Fruit fly (Drosophila melanogaster): ENCODE measurements around the gene CG45075.

CG45075 gene

dm6 chr2L:6047528-6048160, 43.6 kb upstream of the CG45075 start, which contains the start of gene IPIP (continued):
- TF ChIP-seq CG1233 (GFP tag; optimal IDR thresholded peaks at IDR 0.05), result peak; percentile 53
- 0 out of 2 replicates have a peak, but pooled peaks have one; percentile 8 for TF ChIP-seq al (GFP tag; IDR thresholded peaks at IDR 0.05)
- TF ChIP-seq CG1603 (tag; optimal IDR thresholded peaks at IDR 0.05), result peak; percentile 66
- peak; percentile 53 for TF ChIP-seq sug (tag; optimal IDR thresholded peaks at IDR 0.05)
- TF ChIP-seq CG31224 (GFP tag; IDR thresholded peaks at IDR 0.05), result no peak
- TF ChIP-seq Meics (GFP tag; optimal IDR thresholded peaks at IDR 0.05), result peak; percentile 3
- peak; percentile 13 for TF ChIP-seq CG33213 (GFP tag; optimal IDR thresholded peaks at IDR 0.05)
- TF ChIP-seq HLH4C (GFP tag; IDR thresholded peaks at IDR 0.05; ENCODE audit: partially characterized antibody), result peak; percentile 74
- no peak for TF ChIP-seq Hr39 (optimal IDR thresholded peaks at IDR 0.05)
- no peak for TF ChIP-seq nerfin-1 (tag; optimal IDR thresholded peaks at IDR 0.05)
- TF ChIP-seq CG3281 (GFP tag; optimal IDR thresholded peaks at IDR 0.05), result peak; percentile 7
- 0 out of 2 replicates have a peak, but pooled peaks have one; percentile 31 for TF ChIP-seq sim (GFP tag; IDR thresholded peaks at IDR 0.05)
- TF ChIP-seq CG2678 (tag; optimal IDR thresholded peaks at IDR 0.05), result peak; percentile 12
- TF ChIP-seq CG4424 (GFP tag; optimal IDR thresholded peaks at IDR 0.05), result peak; percentile 10
- 0 out of 2 replicates have a peak, but pooled peaks have one; percentile 43 for TF ChIP-seq CG1024 (GFP tag; IDR thresholded peaks at IDR 0.05)
- TF ChIP-seq dm (GFP tag; optimal IDR thresholded peaks at IDR 0.05), result peak; percentile 40
- peak; percentile 61 for TF ChIP-seq CG30020 (tag; optimal IDR thresholded peaks at IDR 0.05)
- peak; percentile 12 for TF ChIP-seq CG18262 (tag; optimal IDR thresholded peaks at IDR 0.05)
- peak; percentile 83 for TF ChIP-seq CG13287 (GFP tag; IDR thresholded peaks at IDR 0.05; ENCODE audit: partially characterized antibody)
- 0 out of 3 replicates have a peak, but pooled peaks have one; percentile 1 for TF ChIP-seq dysf (GFP tag; IDR thresholded peaks at IDR 0.05)
- peak; percentile 42; the same call in 1 of the 2 replicates for TF ChIP-seq CG7372 (GFP tag; IDR thresholded peaks at IDR 0.05)
- peak; percentile 27 for TF ChIP-seq Ets97D (GFP tag; optimal IDR thresholded peaks at IDR 0.05)
- peak; percentile 62 for TF ChIP-seq chn (GFP tag; optimal IDR thresholded peaks at IDR 0.05)
- no peak for TF ChIP-seq pb (GFP tag; optimal IDR thresholded peaks at IDR 0.05)
- TF ChIP-seq zen2 (GFP tag; IDR thresholded peaks at IDR 0.05; ENCODE audit: partially characterized antibody), result peak; percentile 54; the same call in 1 of the 3 replicates
- peak; percentile 44; the same call in 1 of the 2 replicates for TF ChIP-seq CG11247 (GFP tag; IDR thresholded peaks at IDR 0.05)
- TF ChIP-seq Antp (GFP tag; optimal IDR thresholded peaks at IDR 0.05), result no peak
- peak; percentile 33; the same call in 1 of the 2 replicates for TF ChIP-seq Adf1 (GFP tag; IDR thresholded peaks at IDR 0.05)
- TF ChIP-seq sd (tag; optimal IDR thresholded peaks at IDR 0.05), result peak; percentile 16
- TF ChIP-seq vnd (GFP tag; IDR thresholded peaks at IDR 0.05; ENCODE audit: partially characterized antibody), result peak; percentile 73
- TF ChIP-seq Dad (GFP tag; optimal IDR thresholded peaks at IDR 0.05), result peak; percentile 1
- TF ChIP-seq CG17186 (GFP tag; optimal IDR thresholded peaks at IDR 0.05), result peak; percentile 49
- TF ChIP-seq CG42726 (GFP tag; IDR thresholded peaks at IDR 0.05; ENCODE audit: partially characterized antibody), result peak; percentile 93
- peak; percentile 37 for TF ChIP-seq nmo (GFP tag; optimal IDR thresholded peaks at IDR 0.05)
- peak; percentile 52; the same call in 2 of the 3 replicates for TF ChIP-seq Dbx (GFP tag; IDR thresholded peaks at IDR 0.05)
- TF ChIP-seq Dp (GFP tag; optimal IDR thresholded peaks at IDR 0.05), result peak; percentile 28
- peak; percentile 6 for TF ChIP-seq odd (GFP tag; optimal IDR thresholded peaks at IDR 0.05)
- TF ChIP-seq onecut (GFP tag; IDR thresholded peaks at IDR 0.05), result peak; percentile 69
- TF ChIP-seq ewg (GFP tag; optimal IDR thresholded peaks at IDR 0.05), result peak; percentile 12
- TF ChIP-seq lilli (GFP tag; optimal IDR thresholded peaks at IDR 0.05), result peak; percentile 34
- TF ChIP-seq H15 (GFP tag; IDR thresholded peaks at IDR 0.05), result peak; percentile 51; the same call in 1 of the 3 replicates
- TF ChIP-seq CTCF (GFP tag; optimal IDR thresholded peaks at IDR 0.05), result peak; percentile 13
- peak; percentile 70 for TF ChIP-seq CG3847 (GFP tag; IDR thresholded peaks at IDR 0.05)
- peak; percentile 29 for TF ChIP-seq gfzf (GFP tag; optimal IDR thresholded peaks at IDR 0.05)
- TF ChIP-seq wor (GFP tag; IDR thresholded peaks at IDR 0.05), result no peak
- TF ChIP-seq z (GFP tag; IDR thresholded peaks at IDR 0.05), result no peak
- TF ChIP-seq Mrtf (GFP tag; IDR thresholded peaks at IDR 0.05), result peak; percentile 22; the same call in 1 of the 3 replicates
- peak; percentile 99 for TF ChIP-seq CG14710 (tag; optimal IDR thresholded peaks at IDR 0.05)
- TF ChIP-seq amos (GFP tag; IDR thresholded peaks at IDR 0.05; ENCODE audit: partially characterized antibody), result peak; percentile 94
- TF ChIP-seq inv (GFP tag; IDR thresholded peaks at IDR 0.05; ENCODE audit: partially characterized antibody), result peak; percentile 83

All from whole organism, embryonic.